Fruit fly (Drosophila melanogaster) whole organism, prepupa: ENCODE results near the gene mus301.

Source experiments
- Blimp-1 ChIP-seq: fragments of 200-800 bp; sonication (Bioruptor generic); optimal IDR thresholded peaks from 3 replicates; lab custom pipeline; 2017; ENCODE audit warnings: missing biosample characterization, missing genetic modification characterization, mild to moderate bottlenecking, moderate library complexity, missing genetic modification reagents
- CG10669 ChIP-seq: fragments of 200-800 bp; sonication (Bioruptor generic); optimal IDR thresholded peaks from 3 replicates; lab custom pipeline; 2018; ENCODE audit warnings: missing biosample characterization, mild to moderate bottlenecking, missing genetic modification characterization, moderate library complexity
- CG11294 ChIP-seq: fragments of 200-800 bp; sonication (Bioruptor generic); IDR thresholded peaks from 2 replicates; pipeline ENCODE4 v1.3.6; 2022; ENCODE audit warnings: missing biosample characterization, missing genetic modification characterization
- CG11762 ChIP-seq: fragments of 200-800 bp; sonication (Bioruptor generic); optimal IDR thresholded peaks from 3 replicates; lab custom pipeline; 2016; ENCODE audit warnings: missing biosample characterization, missing genetic modification characterization; ENCODE audit not compliant: insufficient read depth
- CG11902 ChIP-seq: fragments of 200-800 bp; sonication (Bioruptor generic); optimal IDR thresholded peaks from 3 replicates; lab custom pipeline; 2016; ENCODE audit warnings: missing biosample characterization, missing genetic modification characterization
- CG15336 ChIP-seq: fragments of 200-800 bp; sonication (Bioruptor generic); IDR thresholded peaks from 2 replicates; pipeline ENCODE4 v1.3.6; 2022; ENCODE audit warnings: missing biosample characterization, missing genetic modification characterization
- CG1621 ChIP-seq: fragments of 200-800 bp; sonication (Bioruptor generic); optimal IDR thresholded peaks from 3 replicates; lab custom pipeline; 2018; ENCODE audit warnings: missing biosample characterization, mild to moderate bottlenecking, missing genetic modification characterization
- CG3032 ChIP-seq: fragments of 200-800 bp; optimal IDR thresholded peaks from 2 replicates; lab custom pipeline; 2019; ENCODE audit warnings: missing biosample characterization, mild to moderate bottlenecking, missing genetic modification characterization, moderate library complexity
- CG31627 ChIP-seq: fragments of 200-800 bp; sonication (Bioruptor generic); optimal IDR thresholded peaks from 3 replicates; lab custom pipeline; 2016; ENCODE audit warnings: missing biosample characterization, missing genetic modification characterization
- CG32006 ChIP-seq: fragments of 200-800 bp; sonication (Bioruptor generic); optimal IDR thresholded peaks from 3 replicates; lab custom pipeline; 2017; ENCODE audit warnings: missing biosample characterization, mild to moderate bottlenecking, missing genetic modification characterization
- CG34406 ChIP-seq: fragments of 200-800 bp; sonication (Bioruptor generic); optimal IDR thresholded peaks from 3 replicates; lab custom pipeline; 2016; ENCODE audit warnings: missing biosample characterization, missing genetic modification characterization
- CG3919 ChIP-seq: fragments of 200-800 bp; sonication (Bioruptor generic); optimal IDR thresholded peaks from 3 replicates; lab custom pipeline; 2016; ENCODE audit warnings: missing biosample characterization, missing genetic modification characterization
- CG4318 ChIP-seq: fragments of 200-800 bp; sonication (Bioruptor generic); optimal IDR thresholded peaks from 3 replicates; lab custom pipeline; 2017; ENCODE audit warnings: missing biosample characterization, mild to moderate bottlenecking, missing genetic modification characterization
- CG6163 ChIP-seq: fragments of 200-800 bp; sonication (Bioruptor generic); IDR thresholded peaks from 3 replicates; pipeline ENCODE4 v1.3.6; 2022; ENCODE audit warnings: missing biosample characterization, missing genetic modification characterization
- CG6792 ChIP-seq: fragments of 200-800 bp; sonication (Bioruptor generic); optimal IDR thresholded peaks from 3 replicates; lab custom pipeline; 2016; ENCODE audit warnings: missing biosample characterization, missing genetic modification characterization
- CG7368 ChIP-seq: fragments of 200-800 bp; sonication (Bioruptor generic); optimal IDR thresholded peaks from 3 replicates; lab custom pipeline; 2016; ENCODE audit warnings: missing biosample characterization, missing genetic modification characterization
- CG8119 ChIP-seq: fragments of 200-800 bp; sonication (Bioruptor generic); IDR thresholded peaks from 3 replicates; pipeline ENCODE4 v1.3.6; 2022; ENCODE audit warnings: missing biosample characterization, missing genetic modification characterization
- CG8319 ChIP-seq: fragments of 200-800 bp; sonication (Bioruptor generic); optimal IDR thresholded peaks from 3 replicates; lab custom pipeline; 2016; ENCODE audit warnings: missing biosample characterization, missing genetic modification characterization
- CG8632 ChIP-seq: fragments of 200-800 bp; sonication (Bioruptor generic); optimal IDR thresholded peaks from 3 replicates; lab custom pipeline; 2016; ENCODE audit warnings: missing biosample characterization, missing genetic modification characterization
- Eip78C ChIP-seq: fragments of 200-800 bp; sonication (Bioruptor generic); peaks from one replicate; lab custom pipeline; 2016; ENCODE audit warnings: missing biosample characterization, missing genetic modification characterization
- Ets96B ChIP-seq: fragments of 200-800 bp; optimal IDR thresholded peaks from 2 replicates; lab custom pipeline; 2019; ENCODE audit warnings: missing biosample characterization, mild to moderate bottlenecking, missing genetic modification characterization, moderate library complexity
- Gug ChIP-seq: fragments of 200-800 bp; sonication (Bioruptor generic); IDR thresholded peaks from 2 replicates; pipeline ENCODE4 v1.3.6; 2022; ENCODE audit warnings: missing biosample characterization, missing genetic modification characterization
- Hr38 ChIP-seq: sonication (Bioruptor generic); optimal IDR thresholded peaks from 2 replicates; lab custom pipeline; 2016; ENCODE audit warnings: missing biosample characterization, missing genetic modification characterization
- Hr39 ChIP-seq: fragments of 200-800 bp; sonication (Bioruptor generic); optimal IDR thresholded peaks from 2 replicates; lab custom pipeline; 2016; ENCODE audit warnings: missing biosample characterization, missing genetic modification characterization
- Lpt ChIP-seq: fragments of 200-800 bp; sonication (Bioruptor generic); optimal IDR thresholded peaks from 3 replicates; lab custom pipeline; 2016; ENCODE audit warnings: missing biosample characterization, missing genetic modification characterization
- Sox14 ChIP-seq: fragments of 200-800 bp; sonication (Bioruptor generic); optimal IDR thresholded peaks from 3 replicates; lab custom pipeline; 2016; ENCODE audit warnings: missing biosample characterization, missing genetic modification characterization
- Sox15 ChIP-seq: fragments of 200-800 bp; sonication (Bioruptor generic); optimal IDR thresholded peaks from 3 replicates; lab custom pipeline; 2016; ENCODE audit warnings: missing biosample characterization, missing genetic modification characterization
- achi ChIP-seq: fragments of 200-800 bp; sonication (Bioruptor generic); optimal IDR thresholded peaks from 3 replicates; lab custom pipeline; 2016; ENCODE audit warnings: missing biosample characterization, missing genetic modification characterization
- cyc ChIP-seq: fragments of 200-800 bp; sonication (Bioruptor generic); optimal IDR thresholded peaks from 3 replicates; lab custom pipeline; 2016; ENCODE audit warnings: missing biosample characterization, missing genetic modification characterization
- dac ChIP-seq: fragments of 200-800 bp; sonication (Bioruptor generic); optimal IDR thresholded peaks from 2 replicates; lab custom pipeline; 2017; ENCODE audit warnings: missing biosample characterization, mild to moderate bottlenecking, missing genetic modification characterization
- eg ChIP-seq: fragments of 200-800 bp; sonication (Bioruptor generic); IDR thresholded peaks from 3 replicates; pipeline ENCODE4 v1.3.6; 2022; ENCODE audit warnings: missing biosample characterization, missing genetic modification characterization
- esn ChIP-seq: fragments of 200-800 bp; sonication (Bioruptor generic); optimal IDR thresholded peaks from 2 replicates; lab custom pipeline; 2016; ENCODE audit warnings: missing biosample characterization, mild to moderate bottlenecking, missing genetic modification characterization, moderate library complexity
- fd59A ChIP-seq: fragments of 200-800 bp; sonication (Bioruptor generic); optimal IDR thresholded peaks from 2 replicates; lab custom pipeline; 2017; ENCODE audit warnings: missing biosample characterization, mild to moderate bottlenecking, missing genetic modification characterization, missing genetic modification reagents
- lz ChIP-seq: fragments of 200-800 bp; sonication (Bioruptor generic); optimal IDR thresholded peaks from 3 replicates; lab custom pipeline; 2016; ENCODE audit warnings: missing biosample characterization, missing genetic modification characterization
- net ChIP-seq: fragments of 200-800 bp; sonication (Bioruptor generic); optimal IDR thresholded peaks from 3 replicates; lab custom pipeline; 2016; ENCODE audit warnings: missing biosample characterization, missing genetic modification characterization
- salr ChIP-seq, 2 experiments: fragments of 200-800 bp; sonication (Bioruptor generic); optimal IDR thresholded peaks; 3 replicates each; lab custom pipeline; 2016 to 2018; ENCODE audit warnings: missing biosample characterization in 2 of 2, missing genetic modification characterization in 2 of 2, mild to moderate bottlenecking in 1 of 2
- spab ChIP-seq: fragments of 200-800 bp; sonication (Bioruptor generic); optimal IDR thresholded peaks from 2 replicates; lab custom pipeline; 2017; ENCODE audit warnings: missing biosample characterization, mild to moderate bottlenecking, missing genetic modification characterization, missing genetic modification reagents
- ss ChIP-seq, 2 experiments: fragments of 200-800 bp; sonication (Bioruptor generic); optimal IDR thresholded peaks; 2 replicates in 1 of 2; 3 replicates in 1 of 2; lab custom pipeline; 2017 to 2018; ENCODE audit warnings: mild to moderate bottlenecking in 2 of 2, missing biosample characterization in 2 of 2, missing genetic modification characterization in 2 of 2, moderate library complexity in 1 of 2
- topi ChIP-seq: fragments of 200-800 bp; sonication (Bioruptor generic); optimal IDR thresholded peaks from 3 replicates; lab custom pipeline; 2016; ENCODE audit warnings: missing biosample characterization, missing genetic modification characterization
- vri ChIP-seq: fragments of 200-800 bp; sonication (Bioruptor generic); optimal IDR thresholded peaks from 3 replicates; lab custom pipeline; 2016; ENCODE audit warnings: missing biosample characterization, mild to moderate bottlenecking, missing genetic modification characterization

The mus301 gene

dm6 chr3L:8115864-8116528 lies 21.6 kb upstream of the mus301 start, which contains the start of the genes Arp3 and msk:
Arp3 (minus strand) TSS chr3L:8115902.
msk (plus strand) TSS chr3L:8116179.
- TF ChIP-seq cyc (GFP tag; lab: Kevin White, UChicago) = peak; percentile 85
- TF ChIP-seq Sox15 = peak; percentile 64
- peak; percentile 86 for TF ChIP-seq CG31627 (GFP tag; lab: Kevin White, UChicago)
- peak; percentile 39 for TF ChIP-seq CG11762 (GFP tag; lab: Kevin White, UChicago)
- TF ChIP-seq Gug (GFP tag; lab: Robert Waterston, UW) = 0 out of 2 replicates have a peak, but pooled peaks have one; percentile 19
- TF ChIP-seq Blimp-1 (GFP tag; lab: Kevin White, UChicago) = no peak
- TF ChIP-seq dac = peak; percentile 38
- TF ChIP-seq salr (GFP tag; optimal IDR thresholded peaks at IDR 0.05; lab: Kevin White, UChicago) = peak in 1 of 2 experiments; percentile 39
- TF ChIP-seq Hr38 (GFP tag; lab: Kevin White, UChicago) = peak; percentile 27
- no peak for TF ChIP-seq CG4318 (GFP tag; lab: Kevin White, UChicago)
- peak; percentile 26 for TF ChIP-seq CG8632 (GFP tag; lab: Kevin White, UChicago)
- no peak for TF ChIP-seq CG32006 (GFP tag; lab: Kevin White, UChicago)
- peak; percentile 80 for TF ChIP-seq lz
- TF ChIP-seq Hr39 (GFP tag; lab: Kevin White, UChicago) = no peak
- no peak for TF ChIP-seq ss (GFP tag; optimal IDR thresholded peaks at IDR 0.05; lab: Kevin White, UChicago)
- TF ChIP-seq CG6163 (GFP tag; lab: Robert Waterston, UW) = peak; percentile 56; the same call in 2 of the 3 replicates
- TF ChIP-seq esn (GFP tag; lab: Kevin White, UChicago) = peak; percentile 78
- TF ChIP-seq Lpt = peak; percentile 70
- TF ChIP-seq eg (GFP tag; lab: Robert Waterston, UW) = 0 out of 3 replicates have a peak, but pooled peaks have one; percentile 41
- TF ChIP-seq CG34406 (GFP tag; lab: Kevin White, UChicago) = peak; percentile 61
- no peak for TF ChIP-seq Eip78C
- TF ChIP-seq CG10669 (GFP tag; lab: Kevin White, UChicago) = no peak
- peak; percentile 45 for TF ChIP-seq CG8319
- TF ChIP-seq CG6792 = peak; percentile 67
- TF ChIP-seq topi = peak; percentile 78
- TF ChIP-seq CG3919 = peak; percentile 83
- TF ChIP-seq CG8119 = peak; percentile 26; the same call in 1 of the 3 replicates
- peak; percentile 67 for TF ChIP-seq CG7368 (GFP tag; lab: Kevin White, UChicago)
- no peak for TF ChIP-seq spab (GFP tag; lab: Kevin White, UChicago)
- TF ChIP-seq Ets96B (tag; lab: Kevin White, UChicago) = peak; percentile 51
- TF ChIP-seq fd59A (GFP tag; lab: Kevin White, UChicago) = no peak
- peak; percentile 46 for TF ChIP-seq CG1621 (tag; lab: Kevin White, UChicago)
- TF ChIP-seq vri (GFP tag; lab: Kevin White, UChicago) = no peak
- TF ChIP-seq achi (GFP tag; lab: Kevin White, UChicago) = peak; percentile 80
- TF ChIP-seq CG3032 = peak; percentile 67
- peak; percentile 66 for TF ChIP-seq CG11902
- peak; percentile 43; the same call in 1 of the 2 replicates for TF ChIP-seq CG11294 (GFP tag; lab: Robert Waterston, UW)
- TF ChIP-seq Sox14 (GFP tag; lab: Kevin White, UChicago) = peak; percentile 82
- no peak for TF ChIP-seq net (GFP tag; lab: Kevin White, UChicago)
- TF ChIP-seq, all 60 proteins: peak for 28

dm6 chr3L:8116809-8117208 lies 20.8 kb upstream of the mus301 start:
- 0 out of 2 replicates have a peak, but pooled peaks have one; percentile 15 for TF ChIP-seq CG15336 (GFP tag; lab: Robert Waterston, UW)
- TF ChIP-seq CG11762 (GFP tag; lab: Kevin White, UChicago) = no peak
